Worm (Caenorhabditis elegans): ENCODE data around the gene nphp-2.

Gene nphp-2

DNA sequence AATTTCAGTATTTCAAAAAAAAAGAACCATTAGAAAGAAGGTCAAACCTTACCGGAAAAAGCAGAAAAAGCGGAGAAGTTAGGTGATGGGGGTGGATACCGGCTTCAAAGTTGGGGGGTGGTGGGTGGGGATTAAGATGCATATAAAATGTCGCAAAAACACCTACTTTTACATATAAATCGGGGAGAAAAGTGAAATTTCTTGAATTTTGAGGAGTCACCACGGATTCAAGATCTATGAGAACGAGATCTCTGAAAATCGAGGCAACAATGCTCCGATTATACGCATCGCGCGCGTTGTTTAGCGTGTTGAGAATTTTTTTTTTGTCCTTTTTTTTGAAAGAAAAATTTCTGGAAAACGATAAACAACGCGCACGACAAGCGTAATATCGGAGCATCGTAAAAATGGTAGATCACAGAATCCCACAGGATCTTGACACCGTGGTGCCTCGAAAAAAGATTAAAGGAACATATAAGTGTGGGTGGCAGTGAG, 20.0 kb upstream of the nphp-2 start (continued):
- TF ChIP-seq ztf-28 (GFP tag; IDR thresholded peaks at IDR 0.05) = 0 out of 2 replicates have a peak, but pooled peaks have one; percentile 60
- TF ChIP-seq tlf-1 (GFP tag; optimal IDR thresholded peaks at IDR 0.05) = peak; percentile 54
- peak; percentile 81 for TF ChIP-seq Y53G8AR.9 (GFP tag; conservative IDR thresholded peaks at IDR 0.05)
- peak; percentile 59; the same call in 1 of the 2 replicates for TF ChIP-seq cebp-2 (GFP tag; IDR thresholded peaks at IDR 0.05)
- TF ChIP-seq attf-3 (GFP tag; conservative IDR thresholded peaks at IDR 0.05) = peak; percentile 64
- peak; percentile 92 for TF ChIP-seq T26A5.8 (tag; optimal IDR thresholded peaks at IDR 0.05)
- TF ChIP-seq K12H6.12 (tag; optimal IDR thresholded peaks at IDR 0.05) = peak; percentile 55
- no peak for TF ChIP-seq egl-18 (GFP tag; IDR thresholded peaks at IDR 0.05)
- TF ChIP-seq F37B4.10 (GFP tag; IDR thresholded peaks at IDR 0.05) = no peak
- no peak for TF ChIP-seq dpl-1 (GFP tag; optimal IDR thresholded peaks at IDR 0.05)
- peak; percentile 46 for TF ChIP-seq lsl-1 (GFP tag; optimal IDR thresholded peaks at IDR 0.05)
- peak; percentile 95 for TF ChIP-seq athp-1 (tag; optimal IDR thresholded peaks at IDR 0.05)
- no peak for TF ChIP-seq lsy-27 (tag; optimal IDR thresholded peaks at IDR 0.05; ENCODE audit: borderline replicate concordance, insufficient read depth)
- TF ChIP-seq F52B5.7 (tag; optimal IDR thresholded peaks at IDR 0.05) = peak; percentile 96
- TF ChIP-seq attf-6 (GFP tag; IDR thresholded peaks at IDR 0.05) = peak; percentile 69; the same call in 1 of the 2 replicates
- no peak for TF ChIP-seq F23B12.7 (tag; optimal IDR thresholded peaks at IDR 0.05; ENCODE audit: insufficient read depth)
- TF ChIP-seq lir-1 (GFP tag; conservative IDR thresholded peaks at IDR 0.05) = no peak
- peak; percentile 8 for TF ChIP-seq fkh-3 (tag; optimal IDR thresholded peaks at IDR 0.05)
- no peak for TF ChIP-seq sptf-2 (GFP tag; optimal IDR thresholded peaks at IDR 0.05)
- no peak; the same call in 1 of the 2 replicates for TF ChIP-seq hmg-20 (GFP tag; IDR thresholded peaks at IDR 0.05)
- peak; percentile 93 for TF ChIP-seq F10E7.11 (tag; optimal IDR thresholded peaks at IDR 0.05)
- no peak for TF ChIP-seq zfh-2 (GFP tag; conservative IDR thresholded peaks at IDR 0.05)
- TF ChIP-seq aptf-2 (GFP tag; conservative IDR thresholded peaks at IDR 0.05) = no peak
- TF ChIP-seq B0035.1 (tag; optimal IDR thresholded peaks at IDR 0.05) = no peak
- TF ChIP-seq rec-8 (tag; optimal IDR thresholded peaks at IDR 0.05) = peak in 1 of 2 experiments; percentile 33
- TF ChIP-seq egrh-3 (GFP tag; IDR thresholded peaks at IDR 0.05) = no peak
- peak; percentile 20 for TF ChIP-seq madf-10 (tag; optimal IDR thresholded peaks at IDR 0.05)
- peak; percentile 94 for TF ChIP-seq F57C9.4 (tag; optimal IDR thresholded peaks at IDR 0.05)
- peak; percentile 60 for TF ChIP-seq lin-54 (GFP tag; optimal IDR thresholded peaks at IDR 0.05)
- TF ChIP-seq ets-4 (GFP tag; optimal IDR thresholded peaks at IDR 0.05) = no peak
- TF ChIP-seq Y53F4B.3 (GFP tag; IDR thresholded peaks at IDR 0.05) = no peak
- no peak for TF ChIP-seq ama-1 (optimal IDR thresholded peaks at IDR 0.05)
- peak in 1 of 2 experiments; percentile 61 for TF ChIP-seq ama-1 (GFP tag; optimal IDR thresholded peaks at IDR 0.05)
- TF ChIP-seq madf-8 (GFP tag; conservative IDR thresholded peaks at IDR 0.05) = no peak
- peak; percentile 32; the same call in 1 of the 2 replicates for TF ChIP-seq egl-44 (GFP tag; IDR thresholded peaks at IDR 0.05)
- peak; percentile 74 for TF ChIP-seq madf-6 (GFP tag; IDR thresholded peaks at IDR 0.05)
- TF ChIP-seq nhr-90 (tag; optimal IDR thresholded peaks at IDR 0.05) = no peak
- TF ChIP-seq bed-2 (GFP tag; IDR thresholded peaks at IDR 0.05) = no peak
- TF ChIP-seq ceh-100 (GFP tag; IDR thresholded peaks at IDR 0.05) = peak; percentile 91
- no peak for TF ChIP-seq ceh-27 (GFP tag; optimal IDR thresholded peaks at IDR 0.05)
- no peak for TF ChIP-seq snpc-1.1 (tag; optimal IDR thresholded peaks at IDR 0.05; ENCODE audit: insufficient read depth)
- TF ChIP-seq nhr-80 (tag; optimal IDR thresholded peaks at IDR 0.05) = no peak
- TF ChIP-seq hlh-26 (GFP tag; conservative IDR thresholded peaks at IDR 0.05) = no peak
- peak; percentile 53 for TF ChIP-seq gei-17 (GFP tag; optimal IDR thresholded peaks at IDR 0.05)
- TF ChIP-seq ztf-18 (tag; optimal IDR thresholded peaks at IDR 0.05) = no peak
- peak; percentile 89 for TF ChIP-seq aptf-3 (GFP tag; IDR thresholded peaks at IDR 0.05)
- no peak for TF ChIP-seq sdz-38 (tag; optimal IDR thresholded peaks at IDR 0.05)
- peak; percentile 53 for TF ChIP-seq nfyb-1 (GFP tag; IDR thresholded peaks at IDR 0.05)

Measured in whole organism, young adult.